Worm (Caenorhabditis elegans) whole organism, late embryonic: Measurements from ENCODE around the gene C03C10.7.

Experiments used
- C08G9.2 ChIP-seq: sonication (generic microtip); optimal IDR thresholded peaks from 2 replicates; lab custom pipeline; 2016; ENCODE audit warnings: mild to moderate bottlenecking, missing genetic modification characterization, moderate library complexity, missing compliant biosample characterization
- lim-6 ChIP-seq: sonication (generic microtip); optimal IDR thresholded peaks from 2 replicates; lab custom pipeline; 2016; ENCODE audit warnings: missing genetic modification characterization, missing compliant biosample characterization
- madf-2 ChIP-seq: sonication (generic microtip); optimal IDR thresholded peaks from 2 replicates; lab custom pipeline; 2017; ENCODE audit warnings: missing genetic modification characterization, missing compliant biosample characterization
- pros-1 ChIP-seq: fragments of 150-350 bp; optimal IDR thresholded peaks from 2 replicates; lab custom pipeline; 2014; ENCODE audit warnings: missing biosample characterization, missing genetic modification reagents, missing genetic modification characterization
- tbx-2 ChIP-seq: sonication (generic microtip); optimal IDR thresholded peaks from 2 replicates; lab custom pipeline; 2016; ENCODE audit warnings: missing genetic modification characterization, missing compliant biosample characterization
- unc-86 ChIP-seq: sonication (generic microtip); optimal IDR thresholded peaks from 2 replicates; lab custom pipeline; 2016; ENCODE audit warnings: missing genetic modification characterization, missing compliant biosample characterization

- TF ChIP-seq unc-86 (tag; lab: Kevin White, UChicago) (no peak), lim-6 (tag; lab: Kevin White, UChicago) (no peak), pros-1 (tag; lab: Kevin White, UChicago) (no peak), tbx-2 (no peak), madf-2 (tag; lab: Kevin White, UChicago) (no peak), C08G9.2 (no peak)
Observed at ce11 chrIII:4115085-4115484, 19.2 kb downstream of the C03C10.7 start, which contains the start of gene unc-103.
